Fruit fly (Drosophila melanogaster) whole organism, embryonic: ENCODE measurements around the gene Obp99b.

Experiments used
- Bteb2 ChIP-seq: fragments of 200-800 bp; sonication (Bioruptor generic); optimal IDR thresholded peaks from 2 replicates; lab custom pipeline; 2016; ENCODE audit warnings: missing biosample characterization, missing genetic modification characterization
- CG11695 ChIP-seq: fragments of 200-800 bp; sonication (Bioruptor generic); IDR thresholded peaks from 3 replicates; pipeline ENCODE4 v1.3.6; 2022; ENCODE audit warnings: missing biosample characterization, missing genetic modification characterization
- CG1233 ChIP-seq: fragments of 200-800 bp; sonication (Bioruptor generic); optimal IDR thresholded peaks from 4 replicates; lab custom pipeline; 2018; ENCODE audit warnings: missing biosample characterization, mild to moderate bottlenecking, missing genetic modification characterization
- CG12769 ChIP-seq: fragments of 200-800 bp; sonication (Bioruptor generic); optimal IDR thresholded peaks from 2 replicates; lab custom pipeline; 2019; ENCODE audit warnings: missing biosample characterization, mild to moderate bottlenecking, missing genetic modification characterization, moderate library complexity
- CG13287 ChIP-seq: fragments of 200-800 bp; sonication (Bioruptor generic); IDR thresholded peaks from 2 replicates; pipeline ENCODE4 v1.3.6; 2022; ENCODE audit warnings: missing biosample characterization, missing genetic modification characterization; ENCODE audit not compliant: partially characterized antibody
- CG15601 ChIP-seq: fragments of 200-800 bp; sonication (Bioruptor generic); optimal IDR thresholded peaks from 3 replicates; lab custom pipeline; 2019; ENCODE audit warnings: missing biosample characterization, mild to moderate bottlenecking, missing genetic modification characterization, moderate library complexity
- CG15696 ChIP-seq: fragments of 200-800 bp; sonication (Bioruptor generic); optimal IDR thresholded peaks from 2 replicates; lab custom pipeline; 2019; ENCODE audit warnings: missing biosample characterization, mild to moderate bottlenecking, missing genetic modification characterization, moderate library complexity
- CG2199 ChIP-seq: fragments of 200-800 bp; sonication (Bioruptor generic); IDR thresholded peaks from 3 replicates; pipeline ENCODE4 v1.3.6; 2022; ENCODE audit warnings: missing biosample characterization, missing genetic modification characterization
- CG32532 ChIP-seq: fragments of 200-800 bp; sonication (Bioruptor generic); IDR thresholded peaks from 2 replicates; pipeline ENCODE4 v1.3.6; 2022; ENCODE audit warnings: missing biosample characterization, missing genetic modification characterization
- CG32772 ChIP-seq: fragments of 200-800 bp; sonication (Bioruptor generic); IDR thresholded peaks from 2 replicates; pipeline ENCODE4 v1.3.6; 2022; ENCODE audit warnings: missing biosample characterization, missing genetic modification characterization
- CG34376 ChIP-seq: fragments of 200-800 bp; sonication (Bioruptor generic); optimal IDR thresholded peaks from 2 replicates; lab custom pipeline; 2018; ENCODE audit warnings: missing biosample characterization, mild to moderate bottlenecking, missing genetic modification characterization
- CG4328 ChIP-seq: fragments of 200-800 bp; sonication (Bioruptor generic); optimal IDR thresholded peaks from 3 replicates; lab custom pipeline; 2017; ENCODE audit warnings: missing biosample characterization, missing genetic modification reagents, missing genetic modification characterization
- CG6689 ChIP-seq: fragments of 200-800 bp; sonication (Bioruptor generic); IDR thresholded peaks from 2 replicates; pipeline ENCODE4 v1.3.6; 2022; ENCODE audit warnings: missing biosample characterization, missing genetic modification characterization
- CG6765 ChIP-seq: fragments of 200-800 bp; sonication (Bioruptor generic); optimal IDR thresholded peaks from 3 replicates; lab custom pipeline; 2017; ENCODE audit warnings: missing biosample characterization, mild to moderate bottlenecking, missing genetic modification characterization
- CG7839 ChIP-seq: fragments of 200-800 bp; sonication (Bioruptor generic); optimal IDR thresholded peaks from 3 replicates; lab custom pipeline; 2018; ENCODE audit warnings: missing biosample characterization, mild to moderate bottlenecking, missing genetic modification characterization, moderate library complexity
- CG8089 ChIP-seq: fragments of 200-800 bp; sonication (Bioruptor generic); optimal IDR thresholded peaks from 3 replicates; lab custom pipeline; 2016; ENCODE audit warnings: missing biosample characterization, missing genetic modification characterization
- CG8924 ChIP-seq: fragments of 200-800 bp; optimal IDR thresholded peaks from 3 replicates; lab custom pipeline; 2019; ENCODE audit warnings: missing biosample characterization, mild to moderate bottlenecking, missing genetic modification characterization, moderate library complexity
- CG9437 ChIP-seq: fragments of 200-800 bp; sonication (Bioruptor generic); optimal IDR thresholded peaks from 2 replicates; lab custom pipeline; 2018; ENCODE audit warnings: missing biosample characterization, mild to moderate bottlenecking, missing genetic modification characterization
- Chrac-16 ChIP-seq: fragments of 200-800 bp; sonication (Bioruptor generic); optimal IDR thresholded peaks from 3 replicates; lab custom pipeline; 2016; ENCODE audit warnings: missing biosample characterization, missing genetic modification characterization
- D19A ChIP-seq: fragments of 200-800 bp; optimal IDR thresholded peaks from 3 replicates; lab custom pipeline; 2019; ENCODE audit warnings: missing biosample characterization, mild to moderate bottlenecking, missing genetic modification characterization, moderate library complexity
- D19B ChIP-seq: fragments of 200-800 bp; sonication (Bioruptor generic); optimal IDR thresholded peaks from 2 replicates; lab custom pipeline; 2017; ENCODE audit warnings: missing biosample characterization, mild to moderate bottlenecking, missing genetic modification characterization
- Doc3 ChIP-seq: fragments of 200-800 bp; sonication (Bioruptor generic); IDR thresholded peaks from 3 replicates; pipeline ENCODE4 v1.3.6; 2022; ENCODE audit warnings: missing biosample characterization, missing genetic modification characterization; ENCODE audit not compliant: partially characterized antibody
- HLH4C ChIP-seq: fragments of 200-800 bp; sonication (Bioruptor generic); IDR thresholded peaks from 3 replicates; pipeline ENCODE4 v1.3.6; 2022; ENCODE audit warnings: missing biosample characterization, missing genetic modification characterization; ENCODE audit not compliant: partially characterized antibody
- Hr51 ChIP-seq, 2 experiments: fragments of 200-800 bp; sonication (Bioruptor generic); optimal IDR thresholded peaks; 2 replicates in 1 of 2; 3 replicates in 1 of 2; lab custom pipeline; 2016 to 2018; ENCODE audit warnings: missing biosample characterization in 2 of 2, missing genetic modification characterization in 2 of 2, mild to moderate bottlenecking in 1 of 2, moderate library complexity in 1 of 2
- Max ChIP-seq: fragments of 200-800 bp; sonication (Bioruptor generic); optimal IDR thresholded peaks from 2 replicates; lab custom pipeline; 2016; ENCODE audit warnings: missing biosample characterization, mild to moderate bottlenecking, missing genetic modification characterization
- Meics ChIP-seq: fragments of 200-800 bp; sonication (Bioruptor generic); optimal IDR thresholded peaks from 2 replicates; lab custom pipeline; 2017; ENCODE audit warnings: missing biosample characterization, mild to moderate bottlenecking, missing genetic modification characterization
- Sry-δ ChIP-seq: fragments of 200-800 bp; sonication (Bioruptor generic); optimal IDR thresholded peaks from 2 replicates; lab custom pipeline; 2016; ENCODE audit warnings: missing biosample characterization, missing genetic modification characterization
- TFAM ChIP-seq: fragments of 200-800 bp; sonication (Bioruptor generic); optimal IDR thresholded peaks from 2 replicates; lab custom pipeline; 2017; ENCODE audit warnings: missing biosample characterization, missing genetic modification characterization, inconsistent platforms
- Trl ChIP-seq, 3 experiments: fragments of >200 bp in 2 of 3; fragments of 200-800 bp in 1 of 3; sonication (Bioruptor generic) in 1 of 3; optimal IDR thresholded peaks; 2 replicates in 1 of 3; 3 replicates in 2 of 3; lab custom pipeline; 2016 to 2017; ENCODE audit warnings: missing biosample characterization in 1 of 3, missing genetic modification characterization in 1 of 3
- Usf ChIP-seq: fragments of 200-800 bp; sonication (Bioruptor generic); optimal IDR thresholded peaks from 2 replicates; lab custom pipeline; 2017; ENCODE audit warnings: missing genotype, missing biosample characterization, missing genetic modification characterization
- ab ChIP-seq: fragments of 200-800 bp; sonication (Bioruptor generic); optimal IDR thresholded peaks from 2 replicates; lab custom pipeline; 2016; ENCODE audit warnings: missing biosample characterization, missing genetic modification characterization
- btn ChIP-seq: fragments of 200-800 bp; sonication (Bioruptor generic); optimal IDR thresholded peaks from 2 replicates; lab custom pipeline; 2016; ENCODE audit warnings: missing biosample characterization, missing genetic modification characterization
- emc ChIP-seq: fragments of 200-800 bp; sonication (Bioruptor generic); optimal IDR thresholded peaks from 2 replicates; lab custom pipeline; 2016; ENCODE audit warnings: missing biosample characterization, missing genetic modification characterization
- eyg ChIP-seq: fragments of 200-800 bp; sonication (Bioruptor generic); optimal IDR thresholded peaks from 3 replicates; lab custom pipeline; 2016; ENCODE audit warnings: missing biosample characterization, missing genetic modification characterization
- grau ChIP-seq: fragments of 200-800 bp; optimal IDR thresholded peaks from 3 replicates; lab custom pipeline; 2019; ENCODE audit warnings: missing biosample characterization, mild to moderate bottlenecking, missing genetic modification characterization, moderate library complexity
- kay ChIP-seq: fragments of 200-800 bp; sonication (Bioruptor generic); optimal IDR thresholded peaks from 2 replicates; lab custom pipeline; 2016; ENCODE audit warnings: missing biosample characterization, missing genetic modification characterization
- luna ChIP-seq: fragments of 200-800 bp; sonication (Bioruptor generic); optimal IDR thresholded peaks from 2 replicates; lab custom pipeline; 2016; ENCODE audit warnings: missing biosample characterization, missing genetic modification characterization
- pb ChIP-seq: fragments of 200-800 bp; sonication (Bioruptor generic); optimal IDR thresholded peaks from 3 replicates; lab custom pipeline; 2016; ENCODE audit warnings: missing biosample characterization, missing genetic modification characterization
- schlank ChIP-seq: fragments of 200-800 bp; sonication (Bioruptor generic); optimal IDR thresholded peaks from 2 replicates; lab custom pipeline; 2018; ENCODE audit warnings: missing biosample characterization, mild to moderate bottlenecking, missing genetic modification characterization
- sens-2 ChIP-seq: fragments of 200-800 bp; sonication (Bioruptor generic); IDR thresholded peaks from 2 replicates; pipeline ENCODE4 v1.3.6; 2022; ENCODE audit warnings: missing biosample characterization, missing genetic modification characterization
- shn ChIP-seq: fragments of 200-800 bp; sonication (Bioruptor generic); optimal IDR thresholded peaks from 3 replicates; lab custom pipeline; 2016; ENCODE audit warnings: missing biosample characterization, missing genetic modification characterization
- slp2 ChIP-seq: fragments of 200-800 bp; sonication (Bioruptor generic); optimal IDR thresholded peaks from 2 replicates; lab custom pipeline; 2016; ENCODE audit warnings: missing biosample characterization, missing genetic modification characterization
- so ChIP-seq: fragments of 200-800 bp; sonication (Bioruptor generic); IDR thresholded peaks from 3 replicates; pipeline ENCODE4 v1.3.6; 2022; ENCODE audit warnings: missing biosample characterization, missing genetic modification characterization
- sqz ChIP-seq: fragments of 200-800 bp; sonication (Bioruptor generic); optimal IDR thresholded peaks from 3 replicates; lab custom pipeline; 2018; ENCODE audit warnings: missing biosample characterization, mild to moderate bottlenecking, missing genetic modification characterization
- sr ChIP-seq: fragments of 200-800 bp; sonication (Bioruptor generic); IDR thresholded peaks from 3 replicates; pipeline ENCODE4 v1.3.6; 2022; ENCODE audit warnings: missing biosample characterization, missing genetic modification characterization
- stwl ChIP-seq: fragments of 200-800 bp; sonication (Bioruptor generic); optimal IDR thresholded peaks from 3 replicates; lab custom pipeline; 2018; ENCODE audit warnings: missing biosample characterization, mild to moderate bottlenecking, missing genetic modification characterization, moderate library complexity
- tin ChIP-seq: fragments of 200-800 bp; sonication (Bioruptor generic); optimal IDR thresholded peaks from 3 replicates; lab custom pipeline; 2016; ENCODE audit warnings: missing biosample characterization, missing genetic modification characterization
- tup ChIP-seq: fragments of 200-800 bp; sonication (Bioruptor generic); optimal IDR thresholded peaks from 2 replicates; lab custom pipeline; 2016; ENCODE audit warnings: missing biosample characterization, mild to moderate bottlenecking, missing genetic modification characterization, moderate library complexity
- zen2 ChIP-seq: fragments of 200-800 bp; sonication (Bioruptor generic); IDR thresholded peaks from 3 replicates; pipeline ENCODE4 v1.3.6; 2022; ENCODE audit warnings: missing biosample characterization, missing genetic modification characterization; ENCODE audit not compliant: partially characterized antibody
- zfh2 ChIP-seq: fragments of 200-800 bp; sonication (Bioruptor generic); optimal IDR thresholded peaks from 2 replicates; lab custom pipeline; 2016; ENCODE audit warnings: missing biosample characterization, missing genetic modification characterization

Obp99b gene

dm6 chr3R:29736678-29737093 lies 20.0 kb upstream of the Obp99b start, which contains the start of the genes CG7601 and CIA30 (continued):
- TF ChIP-seq CG15696 (tag; lab: Kevin White, UChicago) (peak; percentile 99), sqz (GFP tag; lab: Kevin White, UChicago) (no peak), btn (peak; percentile 99), Chrac-16 (GFP tag; lab: Kevin White, UChicago) (peak; percentile 98), Bteb2 (GFP tag; lab: Kevin White, UChicago) (peak; percentile 97), Meics (GFP tag; lab: Kevin White, UChicago) (peak; percentile 98), so (GFP tag; lab: Robert Waterston, UW) (peak; percentile 100), TFAM (GFP tag; lab: Kevin White, UChicago) (peak; percentile 84), ab (peak; percentile 98), eyg (peak; percentile 98), Max (GFP tag; lab: Kevin White, UChicago) (peak; percentile 99), CG13287 (peak; percentile 65), CG11695 (GFP tag; lab: Robert Waterston, UW) (peak; percentile 100), tin (GFP tag; lab: Kevin White, UChicago) (peak; percentile 99), CG2199 (GFP tag; lab: Robert Waterston, UW) (peak; percentile 100), slp2 (peak; percentile 99), CG32772 (GFP tag; lab: Robert Waterston, UW) (peak; percentile 100), D19B (GFP tag; lab: Kevin White, UChicago) (peak; percentile 93), Usf (GFP tag; lab: Kevin White, UChicago) (peak; percentile 93), kay (peak; percentile 98), CG8924 (peak; percentile 97), sens-2 (GFP tag; lab: Robert Waterston, UW) (peak; percentile 100), CG6689 (GFP tag; lab: Robert Waterston, UW) (peak; percentile 100), luna (peak; percentile 99), schlank (tag; lab: Kevin White, UChicago) (peak; percentile 97), CG8089 (GFP tag; lab: Kevin White, UChicago) (peak; percentile 95), CG32532 (peak; percentile 100), zfh2 (GFP tag; lab: Kevin White, UChicago) (peak; percentile 99), CG15601 (no peak), sr (GFP tag; lab: Robert Waterston, UW) (peak; percentile 100), tup (GFP tag; lab: Kevin White, UChicago) (peak; percentile 97), Doc3 (GFP tag; lab: Robert Waterston, UW) (no peak), D19A (tag; lab: Kevin White, UChicago) (peak; percentile 94), CG7839 (tag; lab: Kevin White, UChicago) (peak; percentile 99), Trl (optimal IDR thresholded peaks at IDR 0.05; lab: Kevin White, UChicago) (no peak), Trl (GFP tag; optimal IDR thresholded peaks at IDR 0.05; lab: Kevin White, UChicago) (peak; percentile 99), Hr51 (GFP tag; optimal IDR thresholded peaks at IDR 0.05; lab: Kevin White, UChicago) (peak; percentile 95 to 98), zen2 (GFP tag; lab: Robert Waterston, UW) (no peak), CG34376 (GFP tag; lab: Kevin White, UChicago) (peak; percentile 98), grau (tag; lab: Kevin White, UChicago) (peak; percentile 99), Sry-δ (GFP tag; lab: Kevin White, UChicago) (peak; percentile 82), HLH4C (GFP tag; lab: Robert Waterston, UW) (no peak), CG6765 (GFP tag; lab: Kevin White, UChicago) (peak; percentile 95), stwl (peak; percentile 65), CG9437 (peak; percentile 98), shn (GFP tag; lab: Kevin White, UChicago) (peak; percentile 98), pb (GFP tag; lab: Kevin White, UChicago) (peak; percentile 99), CG12769 (peak; percentile 21), emc (peak; percentile 97), CG4328 (GFP tag; lab: Kevin White, UChicago) (peak; percentile 98), CG1233 (peak; percentile 99)
